Fruit fly (Drosophila melanogaster) whole organism: Measurements from ENCODE around the gene Pop2.

Experiments used
- CG8478 ChIP-seq: fragments of >200 bp; optimal IDR thresholded peaks from 2 replicates; lab custom pipeline; 2018; ENCODE audit warnings: inconsistent platforms
- Dll ChIP-seq: fragments of >200 bp; optimal IDR thresholded peaks from 2 replicates; lab custom pipeline; 2017
- EcR ChIP-seq, 2 experiments: fragments of >200 bp; optimal IDR thresholded peaks; 2 replicates each; lab custom pipeline; 2017; ENCODE audit warnings: missing biosample characterization in 2 of 2, missing genetic modification characterization in 2 of 2, missing genetic modification reagents in 2 of 2
- pan ChIP-seq: fragments of >200 bp; optimal IDR thresholded peaks from 2 replicates; lab custom pipeline; 2017
- psq ChIP-seq: fragments of >200 bp; optimal IDR thresholded peaks from 2 replicates; lab custom pipeline; 2017
- usp ChIP-seq: fragments of >200 bp; optimal IDR thresholded peaks from 2 replicates; lab custom pipeline; 2017; ENCODE audit warnings: missing biosample characterization, missing genetic modification characterization, mixed read lengths

Gene Pop2

dm6 chr3L:12032257-12032656, 29.5 kb upstream of the Pop2 start, which contains the start of gene CG43993:
Gene CG43993 (plus strand): TSS chr3L:12032557.
- no peak for TF ChIP-seq Dll (lab: Kevin White, UChicago)
- no peak for TF ChIP-seq psq (lab: Kevin White, UChicago)
- no peak for TF ChIP-seq CG8478 (lab: Kevin White, UChicago)
- TF ChIP-seq pan (lab: Kevin White, UChicago), result no peak
- TF ChIP-seq EcR (GFP tag; optimal IDR thresholded peaks at IDR 0.05; lab: Kevin White, UChicago), result no peak
- no peak for TF ChIP-seq usp (GFP tag; lab: Kevin White, UChicago)

dm6 chr3L:12030521-12030920, 27.8 kb upstream of the Pop2 start:
- TF ChIP-seq pan (lab: Kevin White, UChicago) (peak; percentile 46), CG8478 (lab: Kevin White, UChicago) (no peak)

- TF ChIP-seq psq (lab: Kevin White, UChicago) (no peak), CG8478 (lab: Kevin White, UChicago) (no peak), pan (lab: Kevin White, UChicago) (no peak), Dll (lab: Kevin White, UChicago) (no peak), usp (GFP tag; lab: Kevin White, UChicago) (no peak), EcR (GFP tag; optimal IDR thresholded peaks at IDR 0.05; lab: Kevin White, UChicago) (no peak)
Observed at dm6 chr3L:12028534-12029029, 25.9 kb upstream of the Pop2 start.

- TF ChIP-seq Dll (lab: Kevin White, UChicago), result no peak
- no peak for TF ChIP-seq CG8478 (lab: Kevin White, UChicago)
- TF ChIP-seq pan (lab: Kevin White, UChicago), result no peak
- TF ChIP-seq EcR (GFP tag; optimal IDR thresholded peaks at IDR 0.05; lab: Kevin White, UChicago), result no peak
- no peak for TF ChIP-seq usp (GFP tag; lab: Kevin White, UChicago)
- no peak for TF ChIP-seq psq (lab: Kevin White, UChicago)
Observed at dm6 chr3L:12027929-12028328, 25.2 kb upstream of the Pop2 start.

- TF ChIP-seq psq (lab: Kevin White, UChicago) (no peak), EcR (GFP tag; optimal IDR thresholded peaks at IDR 0.05; lab: Kevin White, UChicago) (no peak), pan (lab: Kevin White, UChicago) (no peak), Dll (lab: Kevin White, UChicago) (no peak), CG8478 (lab: Kevin White, UChicago) (no peak), usp (GFP tag; lab: Kevin White, UChicago) (no peak)
Observed at dm6 chr3L:12024947-12025346, 22.2 kb upstream of the Pop2 start.

- TF ChIP-seq psq (lab: Kevin White, UChicago) (no peak), EcR (GFP tag; optimal IDR thresholded peaks at IDR 0.05; lab: Kevin White, UChicago) (no peak), usp (GFP tag; lab: Kevin White, UChicago) (no peak), CG8478 (lab: Kevin White, UChicago) (no peak), pan (lab: Kevin White, UChicago) (no peak), Dll (lab: Kevin White, UChicago) (no peak)
Observed at dm6 chr3L:12023137-12023792, 20.6 kb upstream of the Pop2 start.

- no peak for TF ChIP-seq Dll (lab: Kevin White, UChicago)
- TF ChIP-seq psq (lab: Kevin White, UChicago), result no peak
Observed at dm6 chr3L:12021903-12022302, 19.2 kb upstream of the Pop2 start.

- TF ChIP-seq psq (lab: Kevin White, UChicago), result no peak
- no peak for TF ChIP-seq Dll (lab: Kevin White, UChicago)
- no peak for TF ChIP-seq EcR (GFP tag; optimal IDR thresholded peaks at IDR 0.05; lab: Kevin White, UChicago)
- TF ChIP-seq pan (lab: Kevin White, UChicago), result no peak
- no peak for TF ChIP-seq usp (GFP tag; lab: Kevin White, UChicago)
- TF ChIP-seq CG8478 (lab: Kevin White, UChicago), result no peak
Observed at dm6 chr3L:12016186-12016585, 13.5 kb upstream of the Pop2 start.

- TF ChIP-seq CG8478 (lab: Kevin White, UChicago) (no peak), Dll (lab: Kevin White, UChicago) (no peak), pan (lab: Kevin White, UChicago) (no peak), EcR (GFP tag; optimal IDR thresholded peaks at IDR 0.05; lab: Kevin White, UChicago) (no peak), usp (GFP tag; lab: Kevin White, UChicago) (no peak), psq (lab: Kevin White, UChicago) (no peak)
Observed at dm6 chr3L:12014272-12014671, 11.6 kb upstream of the Pop2 start.

dm6 chr3L:12013698-12014097, 11.0 kb upstream of the Pop2 start:
- TF ChIP-seq EcR (GFP tag; optimal IDR thresholded peaks at IDR 0.05; lab: Kevin White, UChicago) (no peak), pan (lab: Kevin White, UChicago) (no peak), Dll (lab: Kevin White, UChicago) (no peak), CG8478 (lab: Kevin White, UChicago) (no peak), psq (lab: Kevin White, UChicago) (no peak), usp (GFP tag; lab: Kevin White, UChicago) (no peak)

- TF ChIP-seq CG8478 (lab: Kevin White, UChicago) (no peak), psq (lab: Kevin White, UChicago) (no peak), pan (lab: Kevin White, UChicago) (no peak), Dll (lab: Kevin White, UChicago) (no peak), EcR (GFP tag; optimal IDR thresholded peaks at IDR 0.05; lab: Kevin White, UChicago) (no peak), usp (GFP tag; lab: Kevin White, UChicago) (no peak)
Observed at dm6 chr3L:12007945-12008344, 5.2 kb upstream of the Pop2 start.

- TF ChIP-seq Dll (lab: Kevin White, UChicago) (no peak), CG8478 (lab: Kevin White, UChicago) (no peak), psq (lab: Kevin White, UChicago) (no peak), EcR (GFP tag; optimal IDR thresholded peaks at IDR 0.05; lab: Kevin White, UChicago) (no peak), usp (GFP tag; lab: Kevin White, UChicago) (no peak), pan (lab: Kevin White, UChicago) (no peak)
Observed at dm6 chr3L:12004136-12004535, 1.4 kb upstream of the Pop2 start.
